Fruit fly (Drosophila melanogaster): Measurements from ENCODE around the gene CG43115.
A peak's percentile ranks its signal among the peaks of the same experiment; 100 is the strongest.

CG43115 gene

dm6 chrX:6031692-6032091, 34.5 kb downstream of the CG43115 start (continued):
- TF ChIP-seq CG13775 (GFP tag; optimal IDR thresholded peaks at IDR 0.05) = peak; percentile 70
- TF ChIP-seq kah (GFP tag; optimal IDR thresholded peaks at IDR 0.05) = peak; percentile 59
- no peak for TF ChIP-seq CG18011 (GFP tag; optimal IDR thresholded peaks at IDR 0.05)
- TF ChIP-seq MESR4 (GFP tag; optimal IDR thresholded peaks at IDR 0.05) = no peak
- peak; percentile 80 for TF ChIP-seq nmo (GFP tag; optimal IDR thresholded peaks at IDR 0.05)
- TF ChIP-seq Side (GFP tag; optimal IDR thresholded peaks at IDR 0.05) = peak; percentile 86
- TF ChIP-seq yki (optimal IDR thresholded peaks at IDR 0.05) = no peak
- TF ChIP-seq otp (GFP tag; IDR thresholded peaks at IDR 0.05) = peak; percentile 84
- no peak for TF ChIP-seq Trl (optimal IDR thresholded peaks at IDR 0.05)
- TF ChIP-seq Trl (GFP tag; optimal IDR thresholded peaks at IDR 0.05) = peak; percentile 86
- TF ChIP-seq chn (GFP tag; optimal IDR thresholded peaks at IDR 0.05) = peak; percentile 81
- TF ChIP-seq BtbVII (GFP tag; optimal IDR thresholded peaks at IDR 0.05) = peak; percentile 56
- peak in 1 of 2 experiments; percentile 8 for TF ChIP-seq crp (GFP tag; optimal IDR thresholded peaks at IDR 0.05)
- peak; percentile 73 for TF ChIP-seq CG32532 (GFP tag; IDR thresholded peaks at IDR 0.05)
- peak; percentile 51 for TF ChIP-seq Bteb2 (GFP tag; optimal IDR thresholded peaks at IDR 0.05)
- peak; percentile 62 for TF ChIP-seq wek (GFP tag; optimal IDR thresholded peaks at IDR 0.05)
- TF ChIP-seq Dip2 (GFP tag; IDR thresholded peaks at IDR 0.05) = no peak
- TF ChIP-seq crc (GFP tag; optimal IDR thresholded peaks at IDR 0.05) = peak; percentile 68
- peak; percentile 68 for TF ChIP-seq CG9817 (tag; optimal IDR thresholded peaks at IDR 0.05)
- TF ChIP-seq CG17361 (GFP tag; IDR thresholded peaks at IDR 0.05) = peak; percentile 78
- TF ChIP-seq CG4404 (GFP tag; IDR thresholded peaks at IDR 0.05) = peak; percentile 80
- peak; percentile 60 for TF ChIP-seq CG3281 (GFP tag; optimal IDR thresholded peaks at IDR 0.05)
- peak; percentile 56 for TF ChIP-seq NC2α (GFP tag; optimal IDR thresholded peaks at IDR 0.05)
- peak; percentile 48 for TF ChIP-seq CG9215 (GFP tag; IDR thresholded peaks at IDR 0.05)
- TF ChIP-seq CG11398 (GFP tag; optimal IDR thresholded peaks at IDR 0.05) = peak; percentile 65
- peak; percentile 56 for TF ChIP-seq wor (GFP tag; IDR thresholded peaks at IDR 0.05)
- no peak for TF ChIP-seq exex (tag; optimal IDR thresholded peaks at IDR 0.05)
- TF ChIP-seq Fer2 (tag; optimal IDR thresholded peaks at IDR 0.05) = peak; percentile 43
- TF ChIP-seq CG16815 (GFP tag; optimal IDR thresholded peaks at IDR 0.05) = peak; percentile 65
- no peak for TF ChIP-seq CG2129 (GFP tag; IDR thresholded peaks at IDR 0.05; ENCODE audit: partially characterized antibody)
- peak; percentile 57; the same call in 1 of the 2 replicates for TF ChIP-seq sim (GFP tag; IDR thresholded peaks at IDR 0.05)
- TF ChIP-seq Dip3 (GFP tag; optimal IDR thresholded peaks at IDR 0.05) = peak; percentile 39
- peak; percentile 17 for TF ChIP-seq emc (GFP tag; optimal IDR thresholded peaks at IDR 0.05)
- peak; percentile 90 for TF ChIP-seq Hey (tag; optimal IDR thresholded peaks at IDR 0.05)
- peak; percentile 56 for TF ChIP-seq CG10366 (GFP tag; IDR thresholded peaks at IDR 0.05)
- peak; percentile 82 for TF ChIP-seq slbo (GFP tag; IDR thresholded peaks at IDR 0.05)
- TF ChIP-seq ap (GFP tag; IDR thresholded peaks at IDR 0.05) = peak; percentile 51; the same call in 1 of the 2 replicates
- peak; percentile 56 for TF ChIP-seq CG8281 (tag; optimal IDR thresholded peaks at IDR 0.05)
- TF ChIP-seq CG12236 (GFP tag; optimal IDR thresholded peaks at IDR 0.05) = peak; percentile 28
- peak; percentile 76 for TF ChIP-seq Hmr (GFP tag; optimal IDR thresholded peaks at IDR 0.05)
- TF ChIP-seq CG3407 (GFP tag; optimal IDR thresholded peaks at IDR 0.05) = peak; percentile 63
- TF ChIP-seq Atf3 (GFP tag; optimal IDR thresholded peaks at IDR 0.05) = peak; percentile 64
- TF ChIP-seq ro (GFP tag; IDR thresholded peaks at IDR 0.05) = no peak
- peak; percentile 62 to 76 for TF ChIP-seq dpn (GFP tag; optimal IDR thresholded peaks at IDR 0.05)
- TF ChIP-seq fd96Cb (tag; optimal IDR thresholded peaks at IDR 0.05) = peak; percentile 75
- TF ChIP-seq sens (GFP tag) = peak; percentile 97
- peak; percentile 40 for TF ChIP-seq Nf-YB (GFP tag; optimal IDR thresholded peaks at IDR 0.05)
- TF ChIP-seq hbn (GFP tag; IDR thresholded peaks at IDR 0.05; ENCODE audit: partially characterized antibody) = no peak
- peak; percentile 81 for TF ChIP-seq CG12391 (tag; optimal IDR thresholded peaks at IDR 0.05)
- peak; percentile 88 for TF ChIP-seq CG16863 (GFP tag; optimal IDR thresholded peaks at IDR 0.05)
- no peak for TF ChIP-seq Drgx (GFP tag; IDR thresholded peaks at IDR 0.05)
- peak; percentile 61 for TF ChIP-seq MTF-1 (GFP tag; optimal IDR thresholded peaks at IDR 0.05; ENCODE audit: borderline replicate concordance)

All from whole organism, embryonic.